Worm (Caenorhabditis elegans): ENCODE data around the gene Y73B6BL.14.
A peak's percentile ranks its signal among the peaks of the same experiment; 100 is the strongest.

Gene Y73B6BL.14

ce11 chrIV:6369489-6369888 is 26.7 kb upstream of the Y73B6BL.14 start:
- TF ChIP-seq F37B4.10 (GFP tag; IDR thresholded peaks at IDR 0.05), result no peak
- no peak for TF ChIP-seq Y67H2A.10 (GFP tag; conservative IDR thresholded peaks at IDR 0.05)
- peak; percentile 28 for TF ChIP-seq efl-1 (GFP tag; optimal IDR thresholded peaks at IDR 0.05)
- no peak for TF ChIP-seq Y79H2A.3 (GFP tag; conservative IDR thresholded peaks at IDR 0.05)
- no peak for TF ChIP-seq somi-1 (GFP tag; optimal IDR thresholded peaks at IDR 0.05)
- TF ChIP-seq ZK185.1 (tag; optimal IDR thresholded peaks at IDR 0.05; ENCODE audit: poor library complexity, severe bottlenecking), result peak; percentile 21
- peak in 1 of 3 experiments; percentile 33 for TF ChIP-seq lin-35 (GFP tag; optimal IDR thresholded peaks at IDR 0.05)
- peak; percentile 64 for TF ChIP-seq lin-54 (GFP tag; optimal IDR thresholded peaks at IDR 0.05)
- no peak for TF ChIP-seq mxl-1 (tag; optimal IDR thresholded peaks at IDR 0.05)
- TF ChIP-seq snpc-4 (GFP tag; optimal IDR thresholded peaks at IDR 0.05), result no peak
- peak in 1 of 4 experiments; percentile 29 for TF ChIP-seq snpc-4 (tag; optimal IDR thresholded peaks at IDR 0.05)

- TF ChIP-seq hmg-1.2 (GFP tag; IDR thresholded peaks at IDR 0.05) (0 out of 2 replicates have a peak, but pooled peaks have one; percentile 4), tbp1 (GFP tag; optimal IDR thresholded peaks at IDR 0.05) (no peak)
Measured at ce11 chrIV:6366032-6366431, 23.3 kb upstream of the Y73B6BL.14 start.

ce11 chrIV:6365045-6365444 is 22.3 kb upstream of the Y73B6BL.14 start, which contains the start of gene Y73B6BL.270:
Gene Y73B6BL.270, plus strand, starts transcription at chrIV:6365345.
- TF ChIP-seq let-526 (GFP tag; IDR thresholded peaks at IDR 0.05) (no peak), atf-7 (tag; optimal IDR thresholded peaks at IDR 0.05) (no peak), lsl-1 (GFP tag; optimal IDR thresholded peaks at IDR 0.05) (no peak)

ce11 chrIV:6363604-6364003 is 20.8 kb upstream of the Y73B6BL.14 start:
- TF ChIP-seq rcor-1 (GFP tag; IDR thresholded peaks at IDR 0.05), result no peak
- no peak for TF ChIP-seq ZK185.1 (tag; optimal IDR thresholded peaks at IDR 0.05; ENCODE audit: poor library complexity, severe bottlenecking)
- TF ChIP-seq F10E7.11 (tag; optimal IDR thresholded peaks at IDR 0.05), result no peak
- TF ChIP-seq athp-1 (tag; optimal IDR thresholded peaks at IDR 0.05), result no peak
- no peak for TF ChIP-seq F33H1.4 (GFP tag; IDR thresholded peaks at IDR 0.05)
- TF ChIP-seq egrh-3 (GFP tag; IDR thresholded peaks at IDR 0.05), result no peak
- no peak for TF ChIP-seq sdz-38 (tag; optimal IDR thresholded peaks at IDR 0.05)
- no peak for TF ChIP-seq T26A5.8 (tag; optimal IDR thresholded peaks at IDR 0.05)
- TF ChIP-seq F49E8.2 (tag; optimal IDR thresholded peaks at IDR 0.05; ENCODE audit: insufficient read depth), result no peak
- TF ChIP-seq cebp-2 (GFP tag; IDR thresholded peaks at IDR 0.05), result no peak
- no peak for TF ChIP-seq lir-1 (GFP tag; conservative IDR thresholded peaks at IDR 0.05)
- no peak for TF ChIP-seq nfyb-1 (GFP tag; IDR thresholded peaks at IDR 0.05)
- TF ChIP-seq D2030.7 (GFP tag; IDR thresholded peaks at IDR 0.05), result no peak
- TF ChIP-seq snpc-1.3 (tag; optimal IDR thresholded peaks at IDR 0.05; ENCODE audit: insufficient read depth), result no peak
- TF ChIP-seq tbx-9 (tag; optimal IDR thresholded peaks at IDR 0.05; ENCODE audit: borderline replicate concordance), result no peak

ce11 chrIV:6361668-6362067 is 18.9 kb upstream of the Y73B6BL.14 start, which contains the start of gene Y73B6BL.47:
Gene Y73B6BL.47, plus strand, starts transcription at chrIV:6361968.
- no peak for TF ChIP-seq ztf-28 (GFP tag; IDR thresholded peaks at IDR 0.05)
- no peak for TF ChIP-seq ekl-4 (GFP tag; IDR thresholded peaks at IDR 0.05)
- TF ChIP-seq lir-1 (GFP tag; conservative IDR thresholded peaks at IDR 0.05), result no peak
- no peak for TF ChIP-seq sea-2 (GFP tag; IDR thresholded peaks at IDR 0.05)
- TF ChIP-seq ceh-91 (GFP tag; IDR thresholded peaks at IDR 0.05), result no peak
- TF ChIP-seq nhr-80 (tag; optimal IDR thresholded peaks at IDR 0.05), result no peak
- TF ChIP-seq B0035.1 (tag; optimal IDR thresholded peaks at IDR 0.05), result no peak
- TF ChIP-seq madf-3 (GFP tag; IDR thresholded peaks at IDR 0.05), result no peak
- TF ChIP-seq snpc-3.4 (tag; optimal IDR thresholded peaks at IDR 0.05), result no peak
- no peak for TF ChIP-seq unc-62 (GFP tag; optimal IDR thresholded peaks at IDR 0.05)
- no peak for TF ChIP-seq egrh-3 (GFP tag; IDR thresholded peaks at IDR 0.05)
- no peak for TF ChIP-seq atf-7 (tag; optimal IDR thresholded peaks at IDR 0.05)
- TF ChIP-seq lag-1 (GFP tag; IDR thresholded peaks at IDR 0.05), result no peak
- no peak for TF ChIP-seq D2030.7 (GFP tag; IDR thresholded peaks at IDR 0.05)
- no peak for TF ChIP-seq lin-26 (GFP tag; IDR thresholded peaks at IDR 0.05)
